Worm (Caenorhabditis elegans): ENCODE data around the gene clec-64.

ce11 chrII:12897361-12897760 is 681 bp upstream of the clec-64 start:
- TF ChIP-seq klf-2 (GFP tag; conservative IDR thresholded peaks at IDR 0.05), result no peak
- no peak for TF ChIP-seq ztf-29 (GFP tag; IDR thresholded peaks at IDR 0.05)
- no peak for TF ChIP-seq ztf-23 (GFP tag; IDR thresholded peaks at IDR 0.05)
- no peak for TF ChIP-seq ref-1 (GFP tag; conservative IDR thresholded peaks at IDR 0.05)
- no peak for TF ChIP-seq flt-1 (GFP tag; IDR thresholded peaks at IDR 0.05)
- no peak for TF ChIP-seq cog-1 (tag; optimal IDR thresholded peaks at IDR 0.05)

Measured in whole organism, midembryonic.